Fruit fly (Drosophila melanogaster) whole organism, embryonic: ENCODE results near the gene ind.
A peak's percentile ranks its signal among the peaks of the same experiment; 100 is the strongest.

ENCODE experiments used
- Abd-B ChIP-seq: fragments of 200-800 bp; sonication (Bioruptor generic); optimal IDR thresholded peaks from 2 replicates; lab custom pipeline; 2018; ENCODE audit warnings: missing biosample characterization, mild to moderate bottlenecking, missing genetic modification characterization, moderate library complexity
- Adf1 ChIP-seq: fragments of 200-800 bp; sonication (Bioruptor generic); IDR thresholded peaks from 2 replicates; pipeline ENCODE4 v1.3.6; 2022; ENCODE audit warnings: missing biosample characterization, missing genetic modification characterization
- Aef1 ChIP-seq: fragments of 200-800 bp; sonication (Bioruptor generic); IDR thresholded peaks from 3 replicates; pipeline ENCODE4 v1.3.6; 2022; ENCODE audit warnings: missing biosample characterization, missing genetic modification characterization
- B-H2 ChIP-seq: fragments of 200-800 bp; sonication (Bioruptor generic); optimal IDR thresholded peaks from 2 replicates; lab custom pipeline; 2018; ENCODE audit warnings: missing biosample characterization, mild to moderate bottlenecking, missing genetic modification characterization
- CG1024 ChIP-seq: fragments of 200-800 bp; sonication (Bioruptor generic); IDR thresholded peaks from 2 replicates; pipeline ENCODE4 v1.3.6; 2022; ENCODE audit warnings: missing biosample characterization, missing genetic modification characterization
- CG12391 ChIP-seq: fragments of 200-800 bp; sonication (Bioruptor generic); optimal IDR thresholded peaks from 3 replicates; lab custom pipeline; 2018; ENCODE audit warnings: missing biosample characterization, mild to moderate bottlenecking, missing genetic modification characterization, moderate library complexity
- CG13624 ChIP-seq: fragments of 200-800 bp; sonication (Bioruptor generic); optimal IDR thresholded peaks from 2 replicates; lab custom pipeline; 2016; ENCODE audit warnings: missing biosample characterization, missing genetic modification characterization
- CG1602 ChIP-seq: fragments of 200-800 bp; sonication (Bioruptor generic); optimal IDR thresholded peaks from 3 replicates; lab custom pipeline; 2016; ENCODE audit warnings: missing biosample characterization, missing genetic modification characterization
- CG17568 ChIP-seq: fragments of 200-800 bp; sonication (Bioruptor generic); optimal IDR thresholded peaks from 2 replicates; lab custom pipeline; 2018; ENCODE audit warnings: missing biosample characterization, mild to moderate bottlenecking, missing genetic modification characterization, moderate library complexity
- CG17802 ChIP-seq: fragments of 200-800 bp; sonication (Bioruptor generic); optimal IDR thresholded peaks from 2 replicates; lab custom pipeline; 2018; ENCODE audit warnings: missing biosample characterization, mild to moderate bottlenecking, missing genetic modification characterization, moderate library complexity
- CG18764 ChIP-seq: fragments of 200-800 bp; sonication (Bioruptor generic); optimal IDR thresholded peaks from 3 replicates; lab custom pipeline; 2016; ENCODE audit warnings: missing biosample characterization, missing genetic modification characterization
- CG2199 ChIP-seq: fragments of 200-800 bp; sonication (Bioruptor generic); IDR thresholded peaks from 3 replicates; pipeline ENCODE4 v1.3.6; 2022; ENCODE audit warnings: missing biosample characterization, missing genetic modification characterization
- CG30403 ChIP-seq: fragments of 200-800 bp; sonication (Bioruptor generic); optimal IDR thresholded peaks from 3 replicates; lab custom pipeline; 2016; ENCODE audit warnings: missing biosample characterization, missing genetic modification characterization
- CG30431 ChIP-seq: fragments of 200-800 bp; sonication (Bioruptor generic); optimal IDR thresholded peaks from 2 replicates; lab custom pipeline; 2017; ENCODE audit warnings: missing biosample characterization, missing genetic modification characterization
- CG31365 ChIP-seq: fragments of 200-800 bp; sonication (Bioruptor generic); optimal IDR thresholded peaks from 2 replicates; lab custom pipeline; 2018; ENCODE audit warnings: missing biosample characterization, mild to moderate bottlenecking, missing genetic modification characterization
- CG43689 ChIP-seq: fragments of 200-800 bp; sonication (Bioruptor generic); IDR thresholded peaks from 2 replicates; pipeline ENCODE4 v1.3.6; 2022; ENCODE audit warnings: missing biosample characterization, missing genetic modification characterization
- CG6254 ChIP-seq: fragments of 200-800 bp; sonication (Bioruptor generic); optimal IDR thresholded peaks from 3 replicates; lab custom pipeline; 2017; ENCODE audit warnings: mild to moderate bottlenecking, missing biosample characterization, missing genetic modification reagents, missing genetic modification characterization
- CG6683 ChIP-seq: fragments of 200-800 bp; sonication (Bioruptor generic); optimal IDR thresholded peaks from 2 replicates; lab custom pipeline; 2017; ENCODE audit warnings: missing biosample characterization, mild to moderate bottlenecking, missing genetic modification characterization, missing genetic modification reagents
- CG6791 ChIP-seq: fragments of 200-800 bp; sonication (Bioruptor generic); IDR thresholded peaks from 3 replicates; pipeline ENCODE4 v1.3.6; 2022; ENCODE audit warnings: missing biosample characterization, missing genetic modification characterization; ENCODE audit not compliant: partially characterized antibody
- CG7839 ChIP-seq: fragments of 200-800 bp; sonication (Bioruptor generic); optimal IDR thresholded peaks from 3 replicates; lab custom pipeline; 2018; ENCODE audit warnings: missing biosample characterization, mild to moderate bottlenecking, missing genetic modification characterization, moderate library complexity
- CG7963 ChIP-seq: fragments of 200-800 bp; sonication (Bioruptor generic); IDR thresholded peaks from 3 replicates; pipeline ENCODE4 v1.3.6; 2022; ENCODE audit warnings: missing biosample characterization, missing genetic modification characterization; ENCODE audit not compliant: partially characterized antibody
- CG9437 ChIP-seq: fragments of 200-800 bp; sonication (Bioruptor generic); optimal IDR thresholded peaks from 2 replicates; lab custom pipeline; 2018; ENCODE audit warnings: missing biosample characterization, mild to moderate bottlenecking, missing genetic modification characterization
- Dek ChIP-seq: fragments of 200-800 bp; sonication (Bioruptor generic); optimal IDR thresholded peaks from 3 replicates; lab custom pipeline; 2019; ENCODE audit warnings: missing biosample characterization, mild to moderate bottlenecking, missing genetic modification characterization, moderate library complexity
- Dip2 ChIP-seq: fragments of 200-800 bp; sonication (Bioruptor generic); IDR thresholded peaks from 2 replicates; pipeline ENCODE4 v1.3.6; 2022; ENCODE audit warnings: missing biosample characterization, missing genetic modification characterization
- Elba2 ChIP-seq: fragments of 200-800 bp; sonication (Bioruptor generic); optimal IDR thresholded peaks from 3 replicates; lab custom pipeline; 2016; ENCODE audit warnings: missing biosample characterization, missing genetic modification characterization
- Hey ChIP-seq: fragments of 200-800 bp; sonication (Bioruptor generic); optimal IDR thresholded peaks from 3 replicates; lab custom pipeline; 2018; ENCODE audit warnings: missing biosample characterization, mild to moderate bottlenecking, missing genetic modification characterization
- Meics ChIP-seq: fragments of 200-800 bp; sonication (Bioruptor generic); optimal IDR thresholded peaks from 2 replicates; lab custom pipeline; 2017; ENCODE audit warnings: missing biosample characterization, mild to moderate bottlenecking, missing genetic modification characterization
- Myb ChIP-seq: fragments of 200-800 bp; sonication (Bioruptor generic); optimal IDR thresholded peaks from 2 replicates; lab custom pipeline; 2016; ENCODE audit warnings: missing biosample characterization, missing genetic modification characterization
- Oli ChIP-seq: fragments of 200-800 bp; sonication (Bioruptor generic); optimal IDR thresholded peaks from 2 replicates; lab custom pipeline; 2018; ENCODE audit warnings: missing biosample characterization, mild to moderate bottlenecking, missing genetic modification characterization, moderate library complexity
- PHDP ChIP-seq: fragments of 200-800 bp; sonication (Bioruptor generic); optimal IDR thresholded peaks from 3 replicates; lab custom pipeline; 2018; ENCODE audit warnings: missing biosample characterization, mild to moderate bottlenecking, missing genetic modification characterization, moderate library complexity
- Scr ChIP-seq: fragments of 200-800 bp; sonication (Bioruptor generic); IDR thresholded peaks from 2 replicates; pipeline ENCODE4 v1.3.6; 2022; ENCODE audit warnings: missing biosample characterization, missing genetic modification characterization; ENCODE audit not compliant: partially characterized antibody
- Side ChIP-seq: fragments of 200-800 bp; sonication (Bioruptor generic); optimal IDR thresholded peaks from 2 replicates; lab custom pipeline; 2016; ENCODE audit warnings: missing biosample characterization, missing genetic modification characterization
- Ssrp ChIP-seq: fragments of 200-800 bp; sonication (Bioruptor generic); optimal IDR thresholded peaks from 2 replicates; lab custom pipeline; 2018; ENCODE audit warnings: missing biosample characterization, mild to moderate bottlenecking, missing genetic modification characterization, moderate library complexity
- Usf ChIP-seq: fragments of 200-800 bp; sonication (Bioruptor generic); optimal IDR thresholded peaks from 2 replicates; lab custom pipeline; 2017; ENCODE audit warnings: missing genotype, missing biosample characterization, missing genetic modification characterization
- Xbp1 ChIP-seq: fragments of 200-800 bp; sonication (Bioruptor generic); optimal IDR thresholded peaks from 3 replicates; lab custom pipeline; 2016; ENCODE audit warnings: missing biosample characterization, mild to moderate bottlenecking, missing genetic modification characterization
- ato ChIP-seq: fragments of 200-800 bp; sonication (Bioruptor generic); IDR thresholded peaks from 2 replicates; pipeline ENCODE4 v1.3.6; 2022; ENCODE audit warnings: missing biosample characterization, missing genetic modification characterization; ENCODE audit not compliant: partially characterized antibody
- cas ChIP-seq: fragments of 200-800 bp; sonication (Bioruptor generic); IDR thresholded peaks from 2 replicates; pipeline ENCODE4 v1.3.6; 2022; ENCODE audit warnings: missing biosample characterization, missing genetic modification characterization
- emc ChIP-seq: fragments of 200-800 bp; sonication (Bioruptor generic); optimal IDR thresholded peaks from 2 replicates; lab custom pipeline; 2016; ENCODE audit warnings: missing biosample characterization, missing genetic modification characterization
- grau ChIP-seq: fragments of 200-800 bp; optimal IDR thresholded peaks from 3 replicates; lab custom pipeline; 2019; ENCODE audit warnings: missing biosample characterization, mild to moderate bottlenecking, missing genetic modification characterization, moderate library complexity
- gro ChIP-seq: fragments of 200-800 bp; sonication (Bioruptor generic); optimal IDR thresholded peaks from 2 replicates; lab custom pipeline; 2016; ENCODE audit warnings: missing biosample characterization, missing genetic modification characterization
- h ChIP-seq: fragments of >200 bp; optimal IDR thresholded peaks from 2 replicates; lab custom pipeline; 2017
- nau ChIP-seq: fragments of 200-800 bp; sonication (Bioruptor generic); optimal IDR thresholded peaks from 3 replicates; lab custom pipeline; 2017; ENCODE audit warnings: missing biosample characterization, mild to moderate bottlenecking, missing genetic modification characterization, missing genetic modification reagents
- odd ChIP-seq: fragments of 200-800 bp; sonication (Bioruptor generic); optimal IDR thresholded peaks from 2 replicates; lab custom pipeline; 2017; ENCODE audit warnings: missing biosample characterization, mild to moderate bottlenecking, missing genetic modification characterization
- pnt ChIP-seq: fragments of 200-800 bp; sonication (Bioruptor generic); optimal IDR thresholded peaks from 3 replicates; lab custom pipeline; 2016; ENCODE audit warnings: missing biosample characterization, missing genetic modification characterization
- pzg ChIP-seq: fragments of 200-800 bp; sonication (Bioruptor generic); optimal IDR thresholded peaks from 3 replicates; lab custom pipeline; 2018; ENCODE audit warnings: missing biosample characterization, mild to moderate bottlenecking, missing genetic modification characterization, moderate library complexity
- schlank ChIP-seq: fragments of 200-800 bp; sonication (Bioruptor generic); optimal IDR thresholded peaks from 2 replicates; lab custom pipeline; 2018; ENCODE audit warnings: missing biosample characterization, mild to moderate bottlenecking, missing genetic modification characterization
- stc ChIP-seq: fragments of 200-800 bp; sonication (Bioruptor generic); IDR thresholded peaks from 2 replicates; pipeline ENCODE4 v1.3.6; 2022; ENCODE audit warnings: missing biosample characterization, missing genetic modification characterization
- tap ChIP-seq: fragments of 200-800 bp; optimal IDR thresholded peaks from 3 replicates; lab custom pipeline; 2019; ENCODE audit warnings: missing biosample characterization, mild to moderate bottlenecking, missing genetic modification characterization, moderate library complexity
- vfl ChIP-seq: fragments of 200-800 bp; sonication (Bioruptor generic); optimal IDR thresholded peaks from 2 replicates; lab custom pipeline; 2016; ENCODE audit warnings: missing biosample characterization, missing genetic modification characterization
- wdn ChIP-seq: fragments of 200-800 bp; sonication (Bioruptor generic); IDR thresholded peaks from 2 replicates; pipeline ENCODE4 v1.3.6; 2022; ENCODE audit warnings: missing biosample characterization, missing genetic modification characterization
- zen ChIP-seq: fragments of 200-800 bp; sonication (Bioruptor generic); optimal IDR thresholded peaks from 3 replicates; lab custom pipeline; 2018; ENCODE audit warnings: missing biosample characterization, mild to moderate bottlenecking, missing genetic modification characterization, moderate library complexity

The ind gene

dm6 chr3L:15089083-15089704 lies 45.5 kb upstream of the ind start (continued):
- TF ChIP-seq CG17802 (tag; lab: Kevin White, UChicago) (no peak), pzg (GFP tag; lab: Kevin White, UChicago) (no peak), Aef1 (GFP tag; lab: Robert Waterston, UW) (no peak), odd (no peak), Elba2 (GFP tag; lab: Kevin White, UChicago) (no peak), Xbp1 (GFP tag; lab: Kevin White, UChicago) (no peak), h (lab: Kevin White, UChicago) (no peak), CG30403 (no peak), schlank (no peak), stc (GFP tag; lab: Robert Waterston, UW) (no peak), CG9437 (GFP tag; lab: Kevin White, UChicago) (no peak), wdn (GFP tag; lab: Robert Waterston, UW) (no peak), CG18764 (GFP tag; lab: Kevin White, UChicago) (no peak), zen (no peak), Usf (GFP tag; lab: Kevin White, UChicago) (no peak), Dek (tag; lab: Kevin White, UChicago) (peak; percentile 36), CG1024 (no peak), Meics (peak; percentile 15), gro (GFP tag; lab: Kevin White, UChicago) (no peak), Myb (no peak), cas (GFP tag; lab: Robert Waterston, UW) (no peak), nau (no peak), Scr (GFP tag; lab: Robert Waterston, UW) (no peak), Oli (tag; lab: Kevin White, UChicago) (peak; percentile 5), PHDP (peak; percentile 53), Side (GFP tag; lab: Kevin White, UChicago) (no peak), tap (tag; lab: Kevin White, UChicago) (peak; percentile 43), CG31365 (tag; lab: Kevin White, UChicago) (no peak), CG2199 (GFP tag; lab: Robert Waterston, UW) (no peak), CG12391 (tag; lab: Kevin White, UChicago) (peak; percentile 55), CG6254 (GFP tag; lab: Kevin White, UChicago) (no peak), CG43689 (no peak), vfl (no peak), CG7963 (no peak), pnt (GFP tag; lab: Kevin White, UChicago) (no peak), CG6683 (GFP tag; lab: Kevin White, UChicago) (no peak), CG13624 (GFP tag; lab: Kevin White, UChicago) (no peak), CG30431 (no peak), B-H2 (GFP tag; lab: Kevin White, UChicago) (no peak), CG17568 (GFP tag; lab: Kevin White, UChicago) (no peak), CG6791 (GFP tag; lab: Robert Waterston, UW) (no peak), emc (GFP tag; lab: Kevin White, UChicago) (no peak), Adf1 (GFP tag; lab: Robert Waterston, UW) (no peak), Ssrp (tag; lab: Kevin White, UChicago) (no peak), grau (tag; lab: Kevin White, UChicago) (peak; percentile 61), Abd-B (GFP tag; lab: Kevin White, UChicago) (no peak), Hey (tag; lab: Kevin White, UChicago) (no peak), Dip2 (no peak), CG7839 (tag; lab: Kevin White, UChicago) (peak; percentile 57), CG1602 (GFP tag; lab: Kevin White, UChicago) (no peak), ato (GFP tag; lab: Robert Waterston, UW) (no peak)
